Fruit fly (Drosophila melanogaster): ENCODE results near the gene ds.

dm6 chr2L:615023-615422, 99.8 kb downstream of the ds start:
- TF ChIP-seq CG10669 (GFP tag; optimal IDR thresholded peaks at IDR 0.05) (no peak), Sox102F (GFP tag; optimal IDR thresholded peaks at IDR 0.05) (no peak), CG6163 (GFP tag; IDR thresholded peaks at IDR 0.05) (no peak), CG4318 (GFP tag; optimal IDR thresholded peaks at IDR 0.05) (no peak), dac (GFP tag; optimal IDR thresholded peaks at IDR 0.05) (no peak), dsx (GFP tag; optimal IDR thresholded peaks at IDR 0.05; ENCODE audit: poor library complexity, severe bottlenecking) (no peak), net (GFP tag; optimal IDR thresholded peaks at IDR 0.05) (no peak)
